Worm (Caenorhabditis elegans) whole organism, L3 larva: ENCODE measurements around the gene M04B2.2.
A peak's percentile ranks its signal among the peaks of the same experiment; 100 is the strongest.

ENCODE experiments used
- R02D3.7 ChIP-seq: fragments of 150-350 bp; optimal IDR thresholded peaks from 2 replicates; lab custom pipeline; 2014; ENCODE audit warnings: missing biosample characterization, missing genetic modification characterization
- aly-2 ChIP-seq: fragments of 150-350 bp; optimal IDR thresholded peaks from 2 replicates; lab custom pipeline; 2014; ENCODE audit warnings: missing biosample characterization, missing genetic modification characterization
- ama-1 ChIP-seq: fragments of 150-350 bp; optimal IDR thresholded peaks from 2 replicates; lab custom pipeline; 2018
- ceh-16 ChIP-seq: sonication (generic microtip); optimal IDR thresholded peaks from 2 replicates; lab custom pipeline; 2017; ENCODE audit warnings: missing biosample characterization, missing genetic modification characterization
- ceh-82 ChIP-seq: fragments of 150-350 bp; optimal IDR thresholded peaks from 2 replicates; lab custom pipeline; 2014; ENCODE audit warnings: missing biosample characterization, missing genetic modification characterization
- daf-12 ChIP-seq: fragments of 150-350 bp; optimal IDR thresholded peaks from 2 replicates; lab custom pipeline; 2014; ENCODE audit warnings: missing biosample characterization, missing genetic modification reagents, missing genetic modification characterization
- egl-27 ChIP-seq: sonication (generic microtip); optimal IDR thresholded peaks from 4 replicates; lab custom pipeline; 2017; ENCODE audit warnings: missing biosample characterization, missing genetic modification reagents, missing genetic modification characterization
- egl-5 ChIP-seq: fragments of 150-350 bp; optimal IDR thresholded peaks from 2 replicates; lab custom pipeline; 2017; ENCODE audit warnings: missing biosample characterization, missing genetic modification reagents, missing genetic modification characterization, inconsistent platforms
- elt-1 ChIP-seq: fragments of 150-350 bp; optimal IDR thresholded peaks from 2 replicates; lab custom pipeline; 2014; ENCODE audit warnings: missing biosample characterization, missing genetic modification characterization
- elt-2 ChIP-seq: sonication (generic microtip); optimal IDR thresholded peaks from 2 replicates; lab custom pipeline; 2016; ENCODE audit warnings: missing genetic modification reagents, mild to moderate bottlenecking, missing genetic modification characterization, missing compliant biosample characterization
- eor-1 ChIP-seq, 2 experiments: fragments of 150-350 bp; optimal IDR thresholded peaks; 2 replicates each; lab custom pipeline; 2014 to 2018; ENCODE audit warnings: missing biosample characterization in 2 of 2, missing genetic modification characterization in 2 of 2
- fkh-10 ChIP-seq: sonication (generic microtip); optimal IDR thresholded peaks from 2 replicates; lab custom pipeline; 2017; ENCODE audit warnings: missing biosample characterization, missing genetic modification reagents, missing genetic modification characterization
- fkh-2 ChIP-seq: fragments of 150-350 bp; optimal IDR thresholded peaks from 2 replicates; lab custom pipeline; 2014; ENCODE audit warnings: missing biosample characterization, missing genetic modification reagents, missing genetic modification characterization
- fos-1 ChIP-seq: fragments of 150-350 bp; optimal IDR thresholded peaks from 2 replicates; lab custom pipeline; 2014; ENCODE audit warnings: missing biosample characterization, missing genetic modification characterization
- hmg-11 ChIP-seq: sonication (generic microtip); optimal IDR thresholded peaks from 2 replicates; lab custom pipeline; 2016; ENCODE audit warnings: missing genetic modification characterization, missing compliant biosample characterization
- jun-1 ChIP-seq: fragments of 150-350 bp; optimal IDR thresholded peaks from 2 replicates; lab custom pipeline; 2014; ENCODE audit warnings: missing biosample characterization, missing genetic modification reagents, missing genetic modification characterization
- lin-15B ChIP-seq: fragments of 150-350 bp; optimal IDR thresholded peaks from 2 replicates; lab custom pipeline; 2014; ENCODE audit warnings: missing biosample characterization, missing genetic modification characterization
- lin-39 ChIP-seq: fragments of 150-350 bp; optimal IDR thresholded peaks from 2 replicates; lab custom pipeline; 2018; ENCODE audit warnings: missing biosample characterization, missing genetic modification reagents, missing genetic modification characterization
- lsy-12 ChIP-seq: sonication (generic microtip); optimal IDR thresholded peaks from 2 replicates; lab custom pipeline; 2016; ENCODE audit warnings: mild to moderate bottlenecking, missing genetic modification characterization, missing compliant biosample characterization
- nfya-1 ChIP-seq: sonication (generic microtip); optimal IDR thresholded peaks from 2 replicates; lab custom pipeline; 2017; ENCODE audit warnings: missing genetic modification characterization, mild to moderate bottlenecking, missing compliant biosample characterization, antibody characterized with exemption, moderate library complexity; ENCODE audit not compliant: insufficient read depth
- nhr-12 ChIP-seq: fragments of 150-350 bp; optimal IDR thresholded peaks from 2 replicates; lab custom pipeline; 2014; ENCODE audit warnings: missing biosample characterization, missing genetic modification characterization
- nhr-23 ChIP-seq: fragments of 150-350 bp; optimal IDR thresholded peaks from 2 replicates; lab custom pipeline; 2014; ENCODE audit warnings: missing biosample characterization, missing genetic modification reagents, missing genetic modification characterization
- nhr-237 ChIP-seq: fragments of 150-350 bp; optimal IDR thresholded peaks from 2 replicates; lab custom pipeline; 2014; ENCODE audit warnings: missing biosample characterization, missing genetic modification characterization
- nhr-25 ChIP-seq: sonication (generic microtip); optimal IDR thresholded peaks from 2 replicates; lab custom pipeline; 2017; ENCODE audit warnings: missing biosample characterization, missing genetic modification characterization
- nhr-28 ChIP-seq: fragments of 150-350 bp; optimal IDR thresholded peaks from 2 replicates; lab custom pipeline; 2014; ENCODE audit warnings: missing biosample characterization, missing genetic modification characterization
- nhr-43 ChIP-seq: sonication (generic microtip); optimal IDR thresholded peaks from 2 replicates; lab custom pipeline; 2016; ENCODE audit warnings: mild to moderate bottlenecking, missing genetic modification characterization, missing compliant biosample characterization; ENCODE audit not compliant: poor library complexity, severe bottlenecking
- nhr-67 ChIP-seq: fragments of 150-350 bp; optimal IDR thresholded peaks from 2 replicates; lab custom pipeline; 2014; ENCODE audit warnings: missing biosample characterization, missing genetic modification characterization
- nhr-76 ChIP-seq: fragments of 150-350 bp; sonication (generic microtip); optimal IDR thresholded peaks from 5 replicates; lab custom pipeline; 2014; ENCODE audit warnings: missing biosample characterization, missing genetic modification characterization
- nhr-77 ChIP-seq: fragments of 150-350 bp; optimal IDR thresholded peaks from 2 replicates; lab custom pipeline; 2014; ENCODE audit warnings: missing biosample characterization, missing genetic modification characterization
- pha-4 ChIP-seq: fragments of 150-350 bp; optimal IDR thresholded peaks from 2 replicates; lab custom pipeline; 2014; ENCODE audit warnings: missing biosample characterization, missing genetic modification reagents, missing genetic modification characterization
- pqm-1 ChIP-seq: fragments of 150-350 bp; optimal IDR thresholded peaks from 2 replicates; lab custom pipeline; 2017; ENCODE audit warnings: missing biosample characterization, missing genetic modification characterization, inconsistent platforms
- sea-2 ChIP-seq: fragments of 150-350 bp; sonication (generic microtip); optimal IDR thresholded peaks from 4 replicates; lab custom pipeline; 2014; ENCODE audit warnings: missing biosample characterization, missing genetic modification reagents, missing genetic modification characterization
- skn-1 ChIP-seq: fragments of 150-350 bp; optimal IDR thresholded peaks from 2 replicates; lab custom pipeline; 2014; ENCODE audit warnings: missing biosample characterization, missing genetic modification characterization
- snpc-4 ChIP-seq: fragments of 150-350 bp; optimal IDR thresholded peaks from 2 replicates; lab custom pipeline; 2014; ENCODE audit warnings: missing biosample characterization, missing genetic modification characterization
- tbx-2 ChIP-seq: sonication (generic microtip); optimal IDR thresholded peaks from 2 replicates; lab custom pipeline; 2016; ENCODE audit warnings: mild to moderate bottlenecking, missing genetic modification characterization, missing compliant biosample characterization
- unc-62 ChIP-seq: fragments of 150-350 bp; sonication (generic microtip); optimal IDR thresholded peaks from 4 replicates; lab custom pipeline; 2014; ENCODE audit warnings: missing biosample characterization, missing genetic modification reagents, missing genetic modification characterization
- zag-1 ChIP-seq: fragments of 150-350 bp; optimal IDR thresholded peaks from 2 replicates; lab custom pipeline; 2014; ENCODE audit warnings: missing biosample characterization, missing genetic modification characterization
- ztf-11 ChIP-seq: fragments of 150-350 bp; optimal IDR thresholded peaks from 2 replicates; lab custom pipeline; 2014; ENCODE audit warnings: missing biosample characterization, missing genetic modification characterization
- ztf-4 ChIP-seq: fragments of 150-350 bp; optimal IDR thresholded peaks from 2 replicates; lab custom pipeline; 2014; ENCODE audit warnings: missing biosample characterization, missing genetic modification characterization

The M04B2.2 gene

DNA sequence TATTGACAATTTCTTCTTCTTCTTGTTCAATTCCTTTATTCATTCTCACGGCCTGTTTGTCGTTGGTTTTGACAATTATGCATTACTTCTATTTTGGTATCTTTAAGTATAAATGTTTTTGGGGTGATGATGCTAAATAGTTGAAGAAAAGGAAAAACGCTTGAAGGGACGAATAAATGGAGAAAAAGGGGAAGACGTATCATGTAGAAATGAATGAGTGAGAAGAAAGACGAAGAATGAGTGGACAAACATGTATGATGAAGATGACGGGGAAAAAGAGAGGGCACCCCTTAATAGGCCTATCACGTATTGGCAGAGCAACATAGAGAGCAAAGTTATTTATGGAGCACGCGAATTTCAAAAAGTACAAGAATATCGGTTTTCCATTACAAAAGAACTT, 20.8 kb downstream of the M04B2.2 start, which contains the start of gene M04B2.7:
Gene M04B2.7 (minus strand): TSS at position 101 of the 400 bp plus-strand sequence.
- TF ChIP-seq snpc-4 (tag; lab: Kevin White, UChicago) (no peak), jun-1 (tag; lab: Kevin White, UChicago) (no peak), ceh-16 (no peak), pha-4 (tag; lab: Kevin White, UChicago) (no peak), nhr-67 (no peak), elt-1 (tag; lab: Kevin White, UChicago) (no peak), unc-62 (GFP tag; lab: Kevin White, UChicago) (no peak), hmg-11 (tag; lab: Kevin White, UChicago) (no peak)

DNA sequence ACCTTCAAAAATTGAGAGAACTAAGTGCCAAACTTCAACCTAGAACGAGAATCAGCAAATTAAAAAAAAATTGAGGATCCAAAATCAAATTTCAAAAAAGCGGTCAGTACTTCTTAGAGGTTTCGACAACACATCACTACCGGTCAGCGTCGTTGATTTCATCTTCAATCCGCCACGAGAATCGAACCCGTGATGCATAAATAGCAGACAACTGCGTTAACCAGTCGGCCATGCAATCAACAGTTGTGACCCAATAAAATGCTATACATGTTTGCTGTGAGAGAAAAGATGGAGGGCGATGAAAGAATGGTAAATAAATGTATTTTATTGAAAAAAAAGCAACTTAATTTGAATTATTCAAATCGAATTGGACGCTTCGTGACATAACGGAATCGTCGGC, 21.8 kb downstream of the M04B2.2 start:
- TF ChIP-seq nhr-25 (peak; percentile 49), nhr-67 (no peak), tbx-2 (tag; lab: Kevin White, UChicago) (peak; percentile 36), fkh-10 (no peak), nhr-12 (tag; lab: Kevin White, UChicago) (no peak), pqm-1 (tag; lab: Kevin White, UChicago) (peak; percentile 24), hmg-11 (tag; lab: Kevin White, UChicago) (no peak), ama-1 (lab: Kevin White, UChicago) (peak; percentile 51), nhr-237 (no peak), nhr-23 (peak; percentile 73), elt-2 (tag; lab: Kevin White, UChicago) (peak; percentile 39), snpc-4 (tag; lab: Kevin White, UChicago) (peak; percentile 9), nfya-1 (peak; percentile 76), lin-39 (peak; percentile 72), egl-27 (tag; lab: Kevin White, UChicago) (peak; percentile 16), nhr-28 (tag; lab: Kevin White, UChicago) (no peak), ztf-4 (tag; lab: Kevin White, UChicago) (no peak), ceh-82 (tag; lab: Kevin White, UChicago) (peak; percentile 66), lin-15B (peak; percentile 58), jun-1 (tag; lab: Kevin White, UChicago) (peak; percentile 75), sea-2 (GFP tag; lab: Kevin White, UChicago) (no peak), zag-1 (tag; lab: Kevin White, UChicago) (no peak), R02D3.7 (tag; lab: Kevin White, UChicago) (peak; percentile 10), nhr-43 (tag; lab: Kevin White, UChicago) (peak; percentile 79), nhr-77 (peak; percentile 0), skn-1 (tag; lab: Kevin White, UChicago) (peak; percentile 36), unc-62 (GFP tag; lab: Kevin White, UChicago) (no peak), lsy-12 (tag; lab: Kevin White, UChicago) (peak; percentile 65), egl-5 (peak; percentile 39), fos-1 (no peak), ztf-11 (tag; lab: Kevin White, UChicago) (no peak), fkh-2 (tag; lab: Kevin White, UChicago) (no peak)

DNA sequence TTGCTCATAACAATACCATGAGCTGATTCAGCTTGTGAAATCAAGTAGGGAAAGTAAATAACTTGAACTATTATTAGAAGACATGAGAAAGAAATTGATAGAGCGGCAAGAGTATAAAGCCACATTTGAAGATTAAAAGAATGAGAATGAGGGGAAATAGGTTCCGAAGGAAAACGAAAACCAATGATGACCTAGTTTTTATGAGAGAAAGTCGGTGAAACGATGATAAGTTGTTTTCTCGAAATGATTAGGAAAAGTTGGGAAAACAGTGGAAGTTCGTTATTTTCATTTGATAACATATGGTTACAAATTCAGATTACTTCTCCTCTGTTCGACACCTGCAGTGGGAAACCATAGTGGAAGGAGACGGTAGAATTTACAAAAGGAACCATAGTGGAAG, 24.0 kb downstream of the M04B2.2 start, which contains the start of gene col-128:
Gene col-128 (minus strand): TSS at position 148 of the 400 bp plus-strand sequence.
- no peak for TF ChIP-seq ceh-16
- TF ChIP-seq nhr-76, result no peak
- TF ChIP-seq nhr-23, result peak; percentile 42

DNA sequence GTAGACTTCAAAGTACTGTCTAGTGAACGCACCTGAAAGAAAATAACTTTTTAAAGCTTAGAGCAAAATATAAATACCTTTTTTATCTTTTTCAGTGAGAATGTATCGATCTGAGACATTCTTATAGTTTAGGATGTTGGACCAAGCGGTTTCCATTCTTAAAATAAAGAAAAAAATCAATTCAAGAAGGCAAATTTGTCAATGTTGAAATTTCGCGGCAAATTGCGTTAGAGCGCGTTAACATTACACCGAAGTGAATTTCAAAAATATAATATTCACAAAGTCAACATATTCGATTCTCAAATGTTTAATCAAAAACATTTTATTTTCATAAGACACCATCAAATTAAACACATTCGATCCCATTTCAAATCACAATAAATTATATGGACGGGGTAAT, 33.8 kb downstream of the M04B2.2 start, which contains the start of gene F12F6.7:
Gene F12F6.7 (minus strand): TSS at position 157 of the 400 bp plus-strand sequence.
- TF ChIP-seq lin-39, result no peak
- no peak for TF ChIP-seq nhr-12 (tag; lab: Kevin White, UChicago)
- peak; percentile 79 for TF ChIP-seq aly-2

DNA sequence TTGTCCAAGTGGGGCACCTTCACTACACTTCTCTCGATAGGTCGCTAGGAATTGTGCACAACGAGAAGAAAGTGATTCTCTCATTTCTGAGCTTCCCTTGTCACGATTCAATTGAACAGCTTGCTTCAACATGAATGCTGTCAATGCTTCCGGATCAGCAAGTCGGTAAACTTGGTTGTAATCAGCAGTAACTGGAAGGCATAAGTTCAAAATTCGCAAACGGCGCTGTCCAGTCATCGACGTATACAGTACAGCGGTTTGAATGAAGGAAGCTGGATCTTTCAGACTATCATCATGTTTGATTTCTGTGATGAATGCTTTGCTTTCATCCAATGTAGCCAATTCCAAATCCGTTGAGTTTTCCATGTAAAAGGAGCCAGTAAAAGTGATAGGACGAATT, 35.2 kb downstream of the M04B2.2 start:
- TF ChIP-seq eor-1 (tag; optimal IDR thresholded peaks at IDR 0.05; lab: Kevin White, UChicago), result no peak
- TF ChIP-seq nhr-25, result no peak
- TF ChIP-seq ztf-11 (tag; lab: Kevin White, UChicago), result no peak
- TF ChIP-seq fkh-2 (tag; lab: Kevin White, UChicago), result no peak
- no peak for TF ChIP-seq skn-1 (tag; lab: Kevin White, UChicago)
- TF ChIP-seq pha-4 (tag; lab: Kevin White, UChicago), result no peak
- TF ChIP-seq zag-1 (tag; lab: Kevin White, UChicago), result no peak
- no peak for TF ChIP-seq nhr-77
- TF ChIP-seq nhr-76, result no peak
- no peak for TF ChIP-seq ama-1 (lab: Kevin White, UChicago)
- TF ChIP-seq nhr-12 (tag; lab: Kevin White, UChicago), result no peak
- TF ChIP-seq tbx-2 (tag; lab: Kevin White, UChicago), result no peak
- no peak for TF ChIP-seq ceh-82 (tag; lab: Kevin White, UChicago)
- TF ChIP-seq fos-1, result no peak
- TF ChIP-seq ztf-4 (tag; lab: Kevin White, UChicago), result no peak
- TF ChIP-seq daf-12, result no peak
- no peak for TF ChIP-seq aly-2
- TF ChIP-seq nhr-28 (tag; lab: Kevin White, UChicago), result no peak
- TF ChIP-seq R02D3.7 (tag; lab: Kevin White, UChicago), result no peak
- no peak for TF ChIP-seq lin-39
